Worm (Caenorhabditis elegans) whole organism, L1 larva: ENCODE data around the gene ZK1320.13.

Experiments used
- C16A3.4 ChIP-seq: fragments of 150-350 bp; optimal IDR thresholded peaks from 2 replicates; lab custom pipeline; 2014; ENCODE audit warnings: missing biosample characterization, missing genetic modification characterization
- C34B4.2 ChIP-seq: sonication (generic microtip); optimal IDR thresholded peaks from 2 replicates; lab custom pipeline; 2017; ENCODE audit warnings: mild to moderate bottlenecking, missing genetic modification characterization, missing compliant biosample characterization
- Y116A8C.19 ChIP-seq: sonication (generic microtip); optimal IDR thresholded peaks from 2 replicates; lab custom pipeline; 2016; ENCODE audit warnings: missing compliant biosample characterization, missing genetic modification characterization, borderline replicate concordance
- aha-1 ChIP-seq: fragments of 150-350 bp; optimal IDR thresholded peaks from 2 replicates; lab custom pipeline; 2014; ENCODE audit warnings: missing biosample characterization, missing genetic modification characterization
- alr-1 ChIP-seq: fragments of 200-800 bp; sonication (Bioruptor generic); optimal IDR thresholded peaks from 2 replicates; lab custom pipeline; 2018; ENCODE audit warnings: borderline replicate concordance, mild to moderate bottlenecking, missing genetic modification characterization, missing compliant biosample characterization
- ama-1 ChIP-seq: fragments of 150-350 bp; optimal IDR thresholded peaks from 2 replicates; lab custom pipeline; 2014
- blmp-1 ChIP-seq: fragments of 150-350 bp; optimal IDR thresholded peaks from 2 replicates; lab custom pipeline; 2014; ENCODE audit warnings: missing biosample characterization, missing genetic modification characterization
- ceh-63 ChIP-seq: fragments of 200-800 bp; sonication (Bioruptor generic); optimal IDR thresholded peaks from 2 replicates; lab custom pipeline; 2018; ENCODE audit warnings: mild to moderate bottlenecking, missing genetic modification characterization, missing compliant biosample characterization
- ceh-82 ChIP-seq, 3 experiments: fragments of 150-350 bp in 1 of 3; sonication (generic microtip) in 2 of 3; optimal IDR thresholded peaks; 2 replicates each; lab custom pipeline; 2014 to 2017; ENCODE audit warnings: missing biosample characterization in 3 of 3, missing genetic modification characterization in 3 of 3
- ceh-88 ChIP-seq: fragments of 200-800 bp; sonication (Bioruptor generic); IDR thresholded peaks from 2 replicates; pipeline ENCODE4 v1.3.6; 2022; ENCODE audit warnings: missing genetic modification characterization, missing compliant biosample characterization
- ces-1 ChIP-seq: fragments of 150-350 bp; optimal IDR thresholded peaks from 2 replicates; lab custom pipeline; 2014; ENCODE audit warnings: missing biosample characterization, missing genetic modification reagents, missing genetic modification characterization
- dpl-1 ChIP-seq, 3 experiments: fragments of 150-350 bp in 2 of 3; sonication (generic microtip) in 1 of 3; optimal IDR thresholded peaks; 2 replicates each; lab custom pipeline; 2014 to 2017; ENCODE audit warnings: missing biosample characterization in 3 of 3, missing genetic modification characterization in 3 of 3, missing genetic modification reagents in 3 of 3
- efl-1 ChIP-seq, 4 experiments: fragments of 150-350 bp; optimal IDR thresholded peaks in 3 of 4; peaks in 1 of 4; 1 replicate in 1 of 4; 2 replicates in 3 of 4; lab custom pipeline; 2014; ENCODE audit warnings: missing biosample characterization in 2 of 4, missing genetic modification characterization in 2 of 4, missing genetic modification reagents in 2 of 4
- elt-2 ChIP-seq: sonication (generic microtip); optimal IDR thresholded peaks from 2 replicates; lab custom pipeline; 2016; ENCODE audit warnings: missing genetic modification characterization, mild to moderate bottlenecking, inconsistent platforms, missing compliant biosample characterization, missing genetic modification reagents
- elt-3 ChIP-seq, 6 experiments: fragments of 150-350 bp in 1 of 6; sonication (generic microtip); optimal IDR thresholded peaks; 2 replicates each; lab custom pipeline; 2017 to 2018; ENCODE audit warnings: missing biosample characterization in 6 of 6, missing genetic modification characterization in 6 of 6, inconsistent platforms in 1 of 6
- fkh-10 ChIP-seq: sonication (generic microtip); optimal IDR thresholded peaks from 2 replicates; lab custom pipeline; 2017; ENCODE audit warnings: missing biosample characterization, missing genetic modification reagents, missing genetic modification characterization
- fkh-4 ChIP-seq: sonication (generic microtip); optimal IDR thresholded peaks from 2 replicates; lab custom pipeline; 2016; ENCODE audit warnings: missing compliant biosample characterization, missing genetic modification characterization, borderline replicate concordance
- fkh-8 ChIP-seq: sonication (generic microtip); optimal IDR thresholded peaks from 2 replicates; lab custom pipeline; 2016; ENCODE audit warnings: mild to moderate bottlenecking, missing genetic modification characterization, missing compliant biosample characterization
- fos-1 ChIP-seq: fragments of 150-350 bp; optimal IDR thresholded peaks from 2 replicates; lab custom pipeline; 2014; ENCODE audit warnings: missing biosample characterization, missing genetic modification characterization
- grh-1 ChIP-seq: fragments of 200-800 bp; sonication (Bioruptor generic); IDR thresholded peaks from 2 replicates; pipeline ENCODE4 v1.3.6; 2022; ENCODE audit warnings: missing genetic modification reagents, missing genetic modification characterization, missing compliant biosample characterization
- hlh-4 ChIP-seq: sonication (generic microtip); optimal IDR thresholded peaks from 2 replicates; lab custom pipeline; 2016; ENCODE audit warnings: mild to moderate bottlenecking, missing genetic modification characterization, missing compliant biosample characterization
- irx-1 ChIP-seq: sonication (generic microtip); optimal IDR thresholded peaks from 2 replicates; lab custom pipeline; 2016; ENCODE audit warnings: missing genetic modification characterization, missing compliant biosample characterization
- jun-1 ChIP-seq: fragments of 150-350 bp; optimal IDR thresholded peaks from 2 replicates; lab custom pipeline; 2014; ENCODE audit warnings: missing biosample characterization, missing genetic modification reagents, missing genetic modification characterization
- lin-13 ChIP-seq: fragments of 150-350 bp; optimal IDR thresholded peaks from 2 replicates; lab custom pipeline; 2014; ENCODE audit warnings: missing biosample characterization, missing genetic modification reagents, missing genetic modification characterization
- lin-39 ChIP-seq: fragments of 150-350 bp; optimal IDR thresholded peaks from 2 replicates; lab custom pipeline; 2014; ENCODE audit warnings: missing biosample characterization, missing genetic modification reagents, missing genetic modification characterization
- lsy-2 ChIP-seq, 2 experiments: fragments of 150-350 bp; optimal IDR thresholded peaks; 2 replicates each; lab custom pipeline; 2014; ENCODE audit warnings: missing biosample characterization in 2 of 2, missing genetic modification characterization in 2 of 2
- mab-9 ChIP-seq: fragments of 200-800 bp; sonication (Bioruptor generic); IDR thresholded peaks from 2 replicates; pipeline ENCODE4 v1.3.6; 2022; ENCODE audit warnings: missing genetic modification reagents, missing genetic modification characterization, missing compliant biosample characterization
- mdl-1 ChIP-seq, 2 experiments: fragments of 150-350 bp; optimal IDR thresholded peaks; 2 replicates each; lab custom pipeline; 2014 to 2017; ENCODE audit warnings: missing biosample characterization in 2 of 2, missing genetic modification characterization in 2 of 2, inconsistent platforms in 1 of 2
- mef-2 ChIP-seq: fragments of 150-350 bp; optimal IDR thresholded peaks from 2 replicates; lab custom pipeline; 2014; ENCODE audit warnings: missing biosample characterization, missing genetic modification characterization
- nhr-11 ChIP-seq: fragments of 150-350 bp; optimal IDR thresholded peaks from 2 replicates; lab custom pipeline; 2014; ENCODE audit warnings: missing biosample characterization, missing genetic modification characterization
- nhr-12 ChIP-seq: sonication (generic microtip); optimal IDR thresholded peaks from 2 replicates; lab custom pipeline; 2017; ENCODE audit warnings: missing biosample characterization, missing genetic modification characterization
- nhr-20 ChIP-seq: sonication (generic microtip); optimal IDR thresholded peaks from 2 replicates; lab custom pipeline; 2016; ENCODE audit warnings: mild to moderate bottlenecking, missing genetic modification characterization, missing compliant biosample characterization
- nhr-28 ChIP-seq: fragments of 150-350 bp; optimal IDR thresholded peaks from 2 replicates; lab custom pipeline; 2014; ENCODE audit warnings: missing biosample characterization, missing genetic modification characterization
- nhr-47 ChIP-seq: sonication (generic microtip); optimal IDR thresholded peaks from 2 replicates; lab custom pipeline; 2016; ENCODE audit warnings: mild to moderate bottlenecking, missing genetic modification characterization, moderate library complexity, missing compliant biosample characterization
- nhr-71 ChIP-seq: sonication (generic microtip); optimal IDR thresholded peaks from 2 replicates; lab custom pipeline; 2016; ENCODE audit warnings: mild to moderate bottlenecking, missing genetic modification characterization, moderate library complexity, missing compliant biosample characterization
- nhr-76 ChIP-seq: sonication (generic microtip); optimal IDR thresholded peaks from 2 replicates; lab custom pipeline; 2017; ENCODE audit warnings: missing biosample characterization, missing genetic modification characterization
- nhr-77 ChIP-seq: fragments of 150-350 bp; optimal IDR thresholded peaks from 2 replicates; lab custom pipeline; 2014; ENCODE audit warnings: missing biosample characterization, missing genetic modification characterization
- nhr-84 ChIP-seq: sonication (generic microtip); optimal IDR thresholded peaks from 2 replicates; lab custom pipeline; 2017; ENCODE audit warnings: missing biosample characterization, missing genetic modification characterization
- nhr-85 ChIP-seq: sonication (generic microtip); peaks from one replicate; lab custom pipeline; 2016; ENCODE audit warnings: missing genetic modification characterization, inconsistent platforms, missing compliant biosample characterization
- pag-3 ChIP-seq: sonication (generic microtip); optimal IDR thresholded peaks from 2 replicates; lab custom pipeline; 2017; ENCODE audit warnings: missing genetic modification characterization, mild to moderate bottlenecking, missing compliant biosample characterization, antibody characterized with exemption, borderline replicate concordance; ENCODE audit not compliant: insufficient read depth
- pqm-1 ChIP-seq: sonication (generic microtip); optimal IDR thresholded peaks from 3 replicates; lab custom pipeline; 2017; ENCODE audit warnings: missing biosample characterization, missing genetic modification characterization
- skn-1 ChIP-seq: fragments of 150-350 bp; optimal IDR thresholded peaks from 2 replicates; lab custom pipeline; 2014; ENCODE audit warnings: missing biosample characterization, missing genetic modification characterization
- snpc-4 ChIP-seq: fragments of 150-350 bp; optimal IDR thresholded peaks from 2 replicates; lab custom pipeline; 2014; ENCODE audit warnings: missing biosample characterization, missing genetic modification characterization
- snu-23 ChIP-seq: sonication (generic microtip); optimal IDR thresholded peaks from 2 replicates; lab custom pipeline; 2016; ENCODE audit warnings: missing genetic modification characterization, missing compliant biosample characterization
- sup-37 ChIP-seq: fragments of 200-800 bp; sonication (Bioruptor generic); optimal IDR thresholded peaks from 2 replicates; lab custom pipeline; 2018; ENCODE audit warnings: mild to moderate bottlenecking, missing genetic modification characterization, missing compliant biosample characterization
- tbx-2 ChIP-seq: sonication (generic microtip); optimal IDR thresholded peaks from 2 replicates; lab custom pipeline; 2016; ENCODE audit warnings: missing genetic modification characterization, missing compliant biosample characterization
- unc-130 ChIP-seq: fragments of 150-350 bp; optimal IDR thresholded peaks from 2 replicates; lab custom pipeline; 2017; ENCODE audit warnings: missing biosample characterization, missing genetic modification characterization, inconsistent platforms
- unc-30 ChIP-seq: sonication (generic microtip); optimal IDR thresholded peaks from 2 replicates; lab custom pipeline; 2017; ENCODE audit warnings: missing biosample characterization, missing genetic modification characterization
- unc-86 ChIP-seq: sonication (generic microtip); optimal IDR thresholded peaks from 2 replicates; lab custom pipeline; 2016; ENCODE audit warnings: missing genetic modification characterization, missing compliant biosample characterization
- unc-98 ChIP-seq: fragments of 200-800 bp; sonication (Bioruptor generic); IDR thresholded peaks from 2 replicates; pipeline ENCODE4 v1.3.6; 2022; ENCODE audit warnings: missing genetic modification characterization, missing compliant biosample characterization
- vab-15 ChIP-seq: sonication (generic microtip); optimal IDR thresholded peaks from 2 replicates; lab custom pipeline; 2017; ENCODE audit warnings: missing genotype, mild to moderate bottlenecking, missing genetic modification characterization, missing compliant biosample characterization
- zip-4 ChIP-seq: fragments of 200-800 bp; sonication (Bioruptor generic); optimal IDR thresholded peaks from 2 replicates; lab custom pipeline; 2018; ENCODE audit warnings: mild to moderate bottlenecking, missing genetic modification characterization, moderate library complexity, missing compliant biosample characterization
- ztf-4 ChIP-seq: fragments of 150-350 bp; optimal IDR thresholded peaks from 2 replicates; lab custom pipeline; 2014; ENCODE audit warnings: missing biosample characterization, missing genetic modification characterization

The ZK1320.13 gene

ce11 chrII:9646122-9646555, 34.5 kb upstream of the ZK1320.13 start:
- peak; percentile 64 for TF ChIP-seq jun-1 (tag; lab: Kevin White, UChicago)
- TF ChIP-seq ama-1 (lab: Kevin White, UChicago), result peak; percentile 82
- no peak for TF ChIP-seq grh-1 (GFP tag; lab: Robert Waterston, UW)
- peak; percentile 70 to 82 for TF ChIP-seq lsy-2 (tag; optimal IDR thresholded peaks at IDR 0.05; lab: Kevin White, UChicago)
- TF ChIP-seq blmp-1 (tag; lab: Kevin White, UChicago), result peak; percentile 95
- TF ChIP-seq fkh-4 (tag; lab: Kevin White, UChicago), result no peak
- TF ChIP-seq dpl-1 (GFP tag; optimal IDR thresholded peaks at IDR 0.05; lab: Kevin White, UChicago), result peak; percentile 40 to 53 (median 50)
- peak; percentile 59 for TF ChIP-seq nhr-77 (tag; lab: Kevin White, UChicago)
- no peak for TF ChIP-seq snpc-4 (tag; lab: Kevin White, UChicago)
- TF ChIP-seq mdl-1 (tag; optimal IDR thresholded peaks at IDR 0.05; lab: Kevin White, UChicago), result peak in 1 of 2 experiments; percentile 75
- peak; percentile 65 for TF ChIP-seq vab-15 (tag; lab: Kevin White, UChicago)
- peak; percentile 23 for TF ChIP-seq fkh-8
- no peak for TF ChIP-seq nhr-84 (tag; lab: Kevin White, UChicago)
- TF ChIP-seq elt-3 (tag; optimal IDR thresholded peaks at IDR 0.05; lab: Kevin White, UChicago), result peak in 2 of 6 experiments; percentile 33 to 59
- no peak for TF ChIP-seq ceh-88
- TF ChIP-seq lin-39, result no peak
- TF ChIP-seq tbx-2 (tag; lab: Kevin White, UChicago), result peak; percentile 63
- no peak for TF ChIP-seq nhr-28 (tag; lab: Kevin White, UChicago)
- TF ChIP-seq unc-98, result no peak
- no peak for TF ChIP-seq pqm-1 (tag; lab: Kevin White, UChicago)
- TF ChIP-seq irx-1 (tag; lab: Kevin White, UChicago), result peak; percentile 41
- no peak for TF ChIP-seq ceh-63 (GFP tag; lab: Kevin White, UChicago)
- TF ChIP-seq unc-130 (tag; lab: Kevin White, UChicago), result no peak
- TF ChIP-seq nhr-71 (tag; lab: Kevin White, UChicago), result peak; percentile 83
- TF ChIP-seq unc-86 (tag; lab: Kevin White, UChicago), result peak; percentile 52
- TF ChIP-seq nhr-85 (tag; lab: Kevin White, UChicago), result peak; percentile 90
- peak; percentile 70 to 76 for TF ChIP-seq efl-1 (optimal IDR thresholded peaks at IDR 0.05; lab: Kevin White, UChicago)
- peak; percentile 9 to 86 for TF ChIP-seq efl-1 (GFP tag; optimal IDR thresholded peaks at IDR 0.05 in 1 of 2; lab: Kevin White, UChicago)
- no peak for TF ChIP-seq aha-1 (tag; lab: Kevin White, UChicago)
- peak; percentile 56 for TF ChIP-seq nhr-11 (tag; lab: Kevin White, UChicago)
- peak; percentile 11 for TF ChIP-seq elt-2 (tag; lab: Kevin White, UChicago)
- peak; percentile 78 for TF ChIP-seq snu-23 (GFP tag; lab: Kevin White, UChicago)
- no peak for TF ChIP-seq unc-30
- TF ChIP-seq nhr-20, result peak; percentile 94
- TF ChIP-seq ztf-4, result peak; percentile 68
- TF ChIP-seq pag-3 (tag; lab: Kevin White, UChicago), result peak; percentile 24
- no peak for TF ChIP-seq ces-1 (GFP tag; lab: Kevin White, UChicago)
- peak; percentile 29 for TF ChIP-seq lin-13 (GFP tag; lab: Kevin White, UChicago)
- TF ChIP-seq hlh-4, result no peak
- TF ChIP-seq nhr-12 (tag; lab: Kevin White, UChicago), result no peak
- TF ChIP-seq ceh-82 (tag; optimal IDR thresholded peaks at IDR 0.05; lab: Kevin White, UChicago), result peak; percentile 37 to 74 (median 44)
- TF ChIP-seq nhr-47, result peak; percentile 60
- TF ChIP-seq mab-9 (GFP tag; lab: Robert Waterston, UW), result no peak
- no peak for TF ChIP-seq nhr-76 (tag; lab: Kevin White, UChicago)
- peak; percentile 15 for TF ChIP-seq C16A3.4 (tag; lab: Kevin White, UChicago)
- no peak for TF ChIP-seq sup-37 (GFP tag; lab: Kevin White, UChicago)
- no peak for TF ChIP-seq fkh-10 (GFP tag; lab: Kevin White, UChicago)
- peak; percentile 56 for TF ChIP-seq skn-1 (tag; lab: Kevin White, UChicago)
- TF ChIP-seq zip-4 (GFP tag; lab: Kevin White, UChicago), result no peak
- TF ChIP-seq mef-2, result no peak
- no peak for TF ChIP-seq Y116A8C.19 (tag; lab: Kevin White, UChicago)
- TF ChIP-seq fos-1, result peak; percentile 53
- no peak for TF ChIP-seq C34B4.2 (tag; lab: Kevin White, UChicago)
- TF ChIP-seq alr-1 (tag; lab: Kevin White, UChicago), result no peak
